Fruit fly (Drosophila melanogaster) whole organism, embryonic: ENCODE results near the gene Ant2.

Source experiments
- Bgb ChIP-seq: fragments of 200-800 bp; sonication (Bioruptor generic); IDR thresholded peaks from 2 replicates; pipeline ENCODE4 v1.3.6; 2022; ENCODE audit warnings: missing biosample characterization, missing genetic modification characterization; ENCODE audit not compliant: partially characterized antibody
- C15 ChIP-seq: fragments of 200-800 bp; sonication (Bioruptor generic); IDR thresholded peaks from 3 replicates; pipeline ENCODE4 v1.3.6; 2022; ENCODE audit warnings: missing biosample characterization, missing genetic modification characterization
- CG10543 ChIP-seq: fragments of 200-800 bp; sonication (Bioruptor generic); optimal IDR thresholded peaks from 3 replicates; lab custom pipeline; 2017; ENCODE audit warnings: missing biosample characterization, mild to moderate bottlenecking, missing genetic modification characterization, moderate library complexity
- CG11504 ChIP-seq: fragments of 200-800 bp; sonication (Bioruptor generic); optimal IDR thresholded peaks from 3 replicates; lab custom pipeline; 2019; ENCODE audit warnings: missing biosample characterization, mild to moderate bottlenecking, missing genetic modification characterization, moderate library complexity
- CG12071 ChIP-seq: fragments of 200-800 bp; sonication (Bioruptor generic); optimal IDR thresholded peaks from 3 replicates; lab custom pipeline; 2018; ENCODE audit warnings: missing biosample characterization, mild to moderate bottlenecking, missing genetic modification characterization
- CG12236 ChIP-seq: fragments of 200-800 bp; sonication (Bioruptor generic); optimal IDR thresholded peaks from 2 replicates; lab custom pipeline; 2016; ENCODE audit warnings: missing biosample characterization, missing genetic modification characterization
- CG15073 ChIP-seq: fragments of 200-800 bp; sonication (Bioruptor generic); optimal IDR thresholded peaks from 2 replicates; lab custom pipeline; 2016; ENCODE audit warnings: missing biosample characterization, missing genetic modification characterization
- CG17568 ChIP-seq: fragments of 200-800 bp; sonication (Bioruptor generic); optimal IDR thresholded peaks from 2 replicates; lab custom pipeline; 2018; ENCODE audit warnings: missing biosample characterization, mild to moderate bottlenecking, missing genetic modification characterization, moderate library complexity
- CG18599 ChIP-seq: fragments of 200-800 bp; sonication (Bioruptor generic); optimal IDR thresholded peaks from 3 replicates; lab custom pipeline; 2017; ENCODE audit warnings: missing biosample characterization, missing genetic modification characterization, mild to moderate bottlenecking, moderate library complexity, missing genetic modification reagents
- CG2712 ChIP-seq: fragments of 200-800 bp; optimal IDR thresholded peaks from 3 replicates; lab custom pipeline; 2019; ENCODE audit warnings: missing biosample characterization, mild to moderate bottlenecking, missing genetic modification characterization, moderate library complexity
- CG3065 ChIP-seq: fragments of 200-800 bp; sonication (Bioruptor generic); optimal IDR thresholded peaks from 2 replicates; lab custom pipeline; 2016; ENCODE audit warnings: missing biosample characterization, missing genetic modification characterization
- CG34422 ChIP-seq: fragments of 200-800 bp; sonication (Bioruptor generic); IDR thresholded peaks from 3 replicates; pipeline ENCODE4 v1.3.6; 2022; ENCODE audit warnings: missing biosample characterization, missing genetic modification characterization
- CG3726 ChIP-seq: fragments of 200-800 bp; sonication (Bioruptor generic); IDR thresholded peaks from 3 replicates; pipeline ENCODE4, ENCODE4 v1.3.6; 2022; ENCODE audit warnings: missing biosample characterization, missing genetic modification characterization
- CG4360 ChIP-seq: fragments of 200-800 bp; sonication (Bioruptor generic); IDR thresholded peaks from 2 replicates; pipeline ENCODE4 v1.3.6; 2022; ENCODE audit warnings: missing biosample characterization, missing genetic modification characterization
- CG4820 ChIP-seq: fragments of 200-800 bp; sonication (Bioruptor generic); optimal IDR thresholded peaks from 3 replicates; lab custom pipeline; 2016; ENCODE audit warnings: missing biosample characterization, missing genetic modification characterization
- CG5180 ChIP-seq: fragments of 200-800 bp; sonication (Bioruptor generic); optimal IDR thresholded peaks from 3 replicates; lab custom pipeline; 2017; ENCODE audit warnings: missing biosample characterization, missing genetic modification characterization, mild to moderate bottlenecking, moderate library complexity, missing genetic modification reagents
- CG6175 ChIP-seq: fragments of 200-800 bp; sonication (Bioruptor generic); IDR thresholded peaks from 3 replicates; pipeline ENCODE4 v1.3.6; 2022; ENCODE audit warnings: missing biosample characterization, missing genetic modification characterization
- CG6813 ChIP-seq: fragments of 200-800 bp; sonication (Bioruptor generic); optimal IDR thresholded peaks from 2 replicates; lab custom pipeline; 2017; ENCODE audit warnings: missing biosample characterization, missing genetic modification characterization, mild to moderate bottlenecking, moderate library complexity, missing genetic modification reagents
- CG7357 ChIP-seq: fragments of 200-800 bp; sonication (Bioruptor generic); IDR thresholded peaks from 3 replicates; pipeline ENCODE4 v1.3.6; 2022; ENCODE audit warnings: missing biosample characterization, missing genetic modification characterization
- CG7556 ChIP-seq: fragments of 200-800 bp; sonication (Bioruptor generic); optimal IDR thresholded peaks from 2 replicates; lab custom pipeline; 2017; ENCODE audit warnings: missing biosample characterization, mild to moderate bottlenecking, missing genetic modification characterization
- Deaf1 ChIP-seq: fragments of 200-800 bp; optimal IDR thresholded peaks from 3 replicates; lab custom pipeline; 2019; ENCODE audit warnings: missing biosample characterization, mild to moderate bottlenecking, missing genetic modification characterization, moderate library complexity
- E2f2 ChIP-seq: fragments of 200-800 bp; sonication (Bioruptor generic); IDR thresholded peaks from 2 replicates; pipeline ENCODE4 v1.3.6; 2022; ENCODE audit warnings: missing biosample characterization, missing genetic modification characterization
- Eip74EF ChIP-seq, 2 experiments: fragments of 200-800 bp in 1 of 2; fragments of >200 bp in 1 of 2; sonication (Bioruptor generic) in 1 of 2; optimal IDR thresholded peaks; 2 replicates each; lab custom pipeline; 2017 to 2019; ENCODE audit warnings: missing biosample characterization in 2 of 2, missing genetic modification characterization in 2 of 2, mild to moderate bottlenecking in 1 of 2, moderate library complexity in 1 of 2
- H2.0 ChIP-seq: fragments of 200-800 bp; sonication (Bioruptor generic); IDR thresholded peaks from 2 replicates; pipeline ENCODE4 v1.3.6; 2022; ENCODE audit warnings: missing biosample characterization, missing genetic modification characterization
- Hsf ChIP-seq: fragments of 200-800 bp; sonication (Bioruptor generic); optimal IDR thresholded peaks from 3 replicates; lab custom pipeline; 2016; ENCODE audit warnings: missing biosample characterization, missing genetic modification characterization
- Med ChIP-seq: fragments of 200-800 bp; sonication (Bioruptor generic); peaks from one replicate; lab custom pipeline; 2016; ENCODE audit warnings: missing biosample characterization, missing genetic modification characterization, mild to moderate bottlenecking, inconsistent platforms, moderate library complexity
- Meics ChIP-seq: fragments of 200-800 bp; sonication (Bioruptor generic); optimal IDR thresholded peaks from 2 replicates; lab custom pipeline; 2017; ENCODE audit warnings: missing biosample characterization, mild to moderate bottlenecking, missing genetic modification characterization
- NC2α ChIP-seq: fragments of 200-800 bp; sonication (Bioruptor generic); optimal IDR thresholded peaks from 2 replicates; lab custom pipeline; 2016; ENCODE audit warnings: missing biosample characterization, missing genetic modification characterization
- Neu2 ChIP-seq: fragments of 200-800 bp; sonication (Bioruptor generic); optimal IDR thresholded peaks from 3 replicates; lab custom pipeline; 2016; ENCODE audit warnings: missing biosample characterization, missing genetic modification characterization, borderline replicate concordance
- Poxn ChIP-seq: fragments of 200-800 bp; sonication (Bioruptor generic); IDR thresholded peaks from 2 replicates; pipeline ENCODE4 v1.3.6; 2022; ENCODE audit warnings: missing biosample characterization, missing genetic modification characterization
- Side ChIP-seq: fragments of 200-800 bp; sonication (Bioruptor generic); optimal IDR thresholded peaks from 2 replicates; lab custom pipeline; 2016; ENCODE audit warnings: missing biosample characterization, missing genetic modification characterization
- Xbp1 ChIP-seq: fragments of 200-800 bp; sonication (Bioruptor generic); optimal IDR thresholded peaks from 3 replicates; lab custom pipeline; 2016; ENCODE audit warnings: missing biosample characterization, mild to moderate bottlenecking, missing genetic modification characterization
- ab ChIP-seq: fragments of 200-800 bp; sonication (Bioruptor generic); optimal IDR thresholded peaks from 2 replicates; lab custom pipeline; 2016; ENCODE audit warnings: missing biosample characterization, missing genetic modification characterization
- abd-A ChIP-seq: fragments of 200-800 bp; sonication (Bioruptor generic); optimal IDR thresholded peaks from 3 replicates; lab custom pipeline; 2019; ENCODE audit warnings: missing biosample characterization, mild to moderate bottlenecking, missing genetic modification characterization, moderate library complexity
- bab2 ChIP-seq: fragments of 200-800 bp; sonication (Bioruptor generic); optimal IDR thresholded peaks from 2 replicates; lab custom pipeline; 2016; ENCODE audit warnings: missing biosample characterization, missing genetic modification characterization
- br ChIP-seq: fragments of >200 bp; optimal IDR thresholded peaks from 2 replicates; lab custom pipeline; 2017
- bsh ChIP-seq, 2 experiments: fragments of 200-800 bp; sonication (Bioruptor generic); optimal IDR thresholded peaks; 2 replicates each; lab custom pipeline; 2017 to 2018; ENCODE audit warnings: mild to moderate bottlenecking in 2 of 2, missing biosample characterization in 2 of 2, missing genetic modification characterization in 2 of 2, moderate library complexity in 1 of 2
- cg ChIP-seq: fragments of 200-800 bp; sonication (Bioruptor generic); optimal IDR thresholded peaks from 3 replicates; lab custom pipeline; 2019; ENCODE audit warnings: missing biosample characterization, mild to moderate bottlenecking, missing genetic modification characterization, moderate library complexity
- dm ChIP-seq: fragments of 200-800 bp; sonication (Bioruptor generic); optimal IDR thresholded peaks from 3 replicates; lab custom pipeline; 2016; ENCODE audit warnings: missing biosample characterization, missing genetic modification characterization
- dysf ChIP-seq: fragments of 200-800 bp; sonication (Bioruptor generic); IDR thresholded peaks from 3 replicates; pipeline ENCODE4 v1.3.6; 2022; ENCODE audit warnings: missing biosample characterization, missing genetic modification characterization
- gsb ChIP-seq: fragments of 200-800 bp; sonication (Bioruptor generic); IDR thresholded peaks from 2 replicates; pipeline ENCODE4 v1.3.6; 2022; ENCODE audit warnings: missing biosample characterization, missing genetic modification characterization
- gsb-n ChIP-seq: fragments of 200-800 bp; sonication (Bioruptor generic); optimal IDR thresholded peaks from 3 replicates; lab custom pipeline; 2018; ENCODE audit warnings: missing biosample characterization, mild to moderate bottlenecking, missing genetic modification characterization
- insv ChIP-seq, 2 experiments: fragments of 200-800 bp; sonication (Bioruptor generic); optimal IDR thresholded peaks; 3 replicates each; lab custom pipeline; 2016 to 2018; ENCODE audit warnings: missing biosample characterization in 2 of 2, missing genetic modification characterization in 2 of 2
- jigr1 ChIP-seq: fragments of 200-800 bp; sonication (Bioruptor generic); IDR thresholded peaks from 3 replicates; pipeline ENCODE4 v1.3.6; 2022; ENCODE audit warnings: missing biosample characterization, missing genetic modification characterization
- mld ChIP-seq: fragments of 200-800 bp; sonication (Bioruptor generic); IDR thresholded peaks from 3 replicates; pipeline ENCODE4 v1.3.6; 2022; ENCODE audit warnings: missing biosample characterization, missing genetic modification characterization; ENCODE audit not compliant: partially characterized antibody
- nerfin-1 ChIP-seq: fragments of 200-800 bp; sonication (Bioruptor generic); optimal IDR thresholded peaks from 3 replicates; lab custom pipeline; 2019; ENCODE audit warnings: missing biosample characterization, mild to moderate bottlenecking, missing genetic modification characterization, moderate library complexity
- oc ChIP-seq: fragments of 200-800 bp; sonication (Bioruptor generic); optimal IDR thresholded peaks from 2 replicates; lab custom pipeline; 2018; ENCODE audit warnings: missing biosample characterization, mild to moderate bottlenecking, missing genetic modification characterization, moderate library complexity
- tx ChIP-seq: fragments of 200-800 bp; sonication (Bioruptor generic); optimal IDR thresholded peaks from 2 replicates; lab custom pipeline; 2016; ENCODE audit warnings: missing biosample characterization, missing genetic modification characterization
- wdn ChIP-seq: fragments of 200-800 bp; sonication (Bioruptor generic); IDR thresholded peaks from 2 replicates; pipeline ENCODE4 v1.3.6; 2022; ENCODE audit warnings: missing biosample characterization, missing genetic modification characterization
- zen2 ChIP-seq: fragments of 200-800 bp; sonication (Bioruptor generic); IDR thresholded peaks from 3 replicates; pipeline ENCODE4 v1.3.6; 2022; ENCODE audit warnings: missing biosample characterization, missing genetic modification characterization; ENCODE audit not compliant: partially characterized antibody
- zfh1 ChIP-seq: fragments of 200-800 bp; sonication (Bioruptor generic); IDR thresholded peaks from 3 replicates; pipeline ENCODE4 v1.3.6; 2022; ENCODE audit warnings: missing biosample characterization, missing genetic modification characterization

The Ant2 gene

DNA sequence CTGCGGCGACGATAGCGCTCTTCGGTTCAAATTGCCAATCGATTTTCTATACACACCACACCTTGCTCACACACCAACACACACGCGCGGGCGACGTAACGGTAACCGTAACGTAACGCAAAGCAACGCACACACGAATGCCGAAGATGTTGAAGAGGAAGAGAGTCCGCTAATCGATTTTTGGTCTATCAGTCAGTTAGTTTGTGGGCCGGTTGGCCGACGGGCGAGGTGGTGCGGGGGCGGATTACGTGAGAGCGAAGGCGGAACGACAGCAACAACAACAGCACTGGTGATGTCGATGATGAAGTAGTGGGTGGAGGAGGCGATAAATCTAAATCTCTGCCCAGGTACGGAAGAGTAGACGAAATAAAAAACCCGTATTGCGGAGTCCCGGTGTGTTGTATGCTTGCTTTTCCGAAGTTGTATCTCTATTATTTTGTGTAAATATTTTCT, 42.4 kb downstream of the Ant2 start, which contains the start of gene ras (continued):
- no peak for TF ChIP-seq Neu2 (GFP tag; lab: Kevin White, UChicago)
- no peak for TF ChIP-seq ab (GFP tag; lab: Kevin White, UChicago)
- no peak for TF ChIP-seq CG17568 (GFP tag; lab: Kevin White, UChicago)
- TF ChIP-seq bab2 (GFP tag; lab: Kevin White, UChicago): no peak
- peak; percentile 77 for TF ChIP-seq cg (GFP tag; lab: Kevin White, UChicago)
- no peak for TF ChIP-seq dm (GFP tag; lab: Kevin White, UChicago)
- no peak for TF ChIP-seq gsb
- TF ChIP-seq CG2712 (tag; lab: Kevin White, UChicago): no peak
- TF ChIP-seq abd-A (tag; lab: Kevin White, UChicago): peak; percentile 87
- no peak for TF ChIP-seq CG34422 (GFP tag; lab: Robert Waterston, UW)
- peak; percentile 25 for TF ChIP-seq CG5180
- TF ChIP-seq CG15073 (GFP tag; lab: Kevin White, UChicago): no peak
- no peak for TF ChIP-seq CG7556 (GFP tag; lab: Kevin White, UChicago)
- TF ChIP-seq CG7357 (GFP tag; lab: Robert Waterston, UW): no peak
- TF ChIP-seq Xbp1 (GFP tag; lab: Kevin White, UChicago): no peak
- peak; percentile 62 for TF ChIP-seq oc (tag; lab: Kevin White, UChicago)
- TF ChIP-seq nerfin-1 (tag; lab: Kevin White, UChicago): no peak
- no peak for TF ChIP-seq CG6813
- no peak for TF ChIP-seq gsb-n (tag; lab: Kevin White, UChicago)
- no peak for TF ChIP-seq br (lab: Kevin White, UChicago)
- TF ChIP-seq CG3726: no peak
- peak; percentile 46 for TF ChIP-seq CG10543 (GFP tag; lab: Kevin White, UChicago)
- TF ChIP-seq Poxn (GFP tag; lab: Robert Waterston, UW): no peak
- TF ChIP-seq Hsf (GFP tag; lab: Kevin White, UChicago): peak; percentile 5
- TF ChIP-seq CG12071 (GFP tag; lab: Kevin White, UChicago): no peak
- TF ChIP-seq mld (GFP tag; lab: Robert Waterston, UW): no peak
- TF ChIP-seq CG12236 (GFP tag; lab: Kevin White, UChicago): no peak
- peak; percentile 25; the same call in 1 of the 3 replicates for TF ChIP-seq zen2 (GFP tag; lab: Robert Waterston, UW)
- TF ChIP-seq Med (GFP tag; lab: Kevin White, UChicago): peak; percentile 84
- TF ChIP-seq H2.0 (GFP tag; lab: Robert Waterston, UW): no peak
- TF ChIP-seq Bgb (GFP tag; lab: Robert Waterston, UW): 0 out of 2 replicates have a peak, but pooled peaks have one; percentile 16
- no peak for TF ChIP-seq NC2α (GFP tag; lab: Kevin White, UChicago)
- TF ChIP-seq insv (GFP tag; optimal IDR thresholded peaks at IDR 0.05; lab: Kevin White, UChicago): no peak
- no peak for TF ChIP-seq tx (GFP tag; lab: Kevin White, UChicago)
- no peak for TF ChIP-seq C15 (GFP tag; lab: Robert Waterston, UW)
- no peak for TF ChIP-seq wdn (GFP tag; lab: Robert Waterston, UW)
- TF ChIP-seq CG11504 (tag; lab: Kevin White, UChicago): peak; percentile 85
- TF ChIP-seq CG6175: no peak
- TF ChIP-seq Side: peak; percentile 19
- no peak for TF ChIP-seq dysf (GFP tag; lab: Robert Waterston, UW)
- peak; percentile 37 for TF ChIP-seq CG18599 (GFP tag; lab: Kevin White, UChicago)
- no peak for TF ChIP-seq jigr1 (GFP tag; lab: Robert Waterston, UW)
- TF ChIP-seq bsh (GFP tag; optimal IDR thresholded peaks at IDR 0.05; lab: Kevin White, UChicago): no peak
- peak; percentile 87 for TF ChIP-seq CG4360
- no peak for TF ChIP-seq zfh1 (GFP tag; lab: Robert Waterston, UW)
- TF ChIP-seq Meics (GFP tag; lab: Kevin White, UChicago): peak; percentile 16
- no peak for TF ChIP-seq E2f2
- no peak for TF ChIP-seq CG4820
- peak; percentile 70 for TF ChIP-seq Deaf1
- no peak for TF ChIP-seq CG3065
- TF ChIP-seq Eip74EF (GFP tag; optimal IDR thresholded peaks at IDR 0.05; lab: Kevin White, UChicago): peak in 1 of 2 experiments; percentile 34
